Fruit fly (Drosophila melanogaster) whole organism, prepupa: Measurements from ENCODE around the gene sad.

Experiments used
- Blimp-1 ChIP-seq: fragments of 200-800 bp; sonication (Bioruptor generic); optimal IDR thresholded peaks from 3 replicates; lab custom pipeline; 2017; ENCODE audit warnings: missing biosample characterization, missing genetic modification characterization, mild to moderate bottlenecking, moderate library complexity, missing genetic modification reagents
- CG10631 ChIP-seq: fragments of 200-800 bp; sonication (Bioruptor generic); optimal IDR thresholded peaks from 2 replicates; lab custom pipeline; 2016; ENCODE audit warnings: missing biosample characterization, missing genetic modification characterization
- CG10669 ChIP-seq: fragments of 200-800 bp; sonication (Bioruptor generic); optimal IDR thresholded peaks from 3 replicates; lab custom pipeline; 2018; ENCODE audit warnings: missing biosample characterization, mild to moderate bottlenecking, missing genetic modification characterization, moderate library complexity
- CG11294 ChIP-seq: fragments of 200-800 bp; sonication (Bioruptor generic); IDR thresholded peaks from 2 replicates; pipeline ENCODE4 v1.3.6; 2022; ENCODE audit warnings: missing biosample characterization, missing genetic modification characterization
- CG11762 ChIP-seq: fragments of 200-800 bp; sonication (Bioruptor generic); optimal IDR thresholded peaks from 3 replicates; lab custom pipeline; 2016; ENCODE audit warnings: missing biosample characterization, missing genetic modification characterization; ENCODE audit not compliant: insufficient read depth
- CG11902 ChIP-seq: fragments of 200-800 bp; sonication (Bioruptor generic); optimal IDR thresholded peaks from 3 replicates; lab custom pipeline; 2016; ENCODE audit warnings: missing biosample characterization, missing genetic modification characterization
- CG15336 ChIP-seq: fragments of 200-800 bp; sonication (Bioruptor generic); IDR thresholded peaks from 2 replicates; pipeline ENCODE4 v1.3.6; 2022; ENCODE audit warnings: missing biosample characterization, missing genetic modification characterization
- CG1621 ChIP-seq: fragments of 200-800 bp; sonication (Bioruptor generic); optimal IDR thresholded peaks from 3 replicates; lab custom pipeline; 2018; ENCODE audit warnings: missing biosample characterization, mild to moderate bottlenecking, missing genetic modification characterization
- CG16779 ChIP-seq: fragments of 200-800 bp; sonication (Bioruptor generic); optimal IDR thresholded peaks from 3 replicates; lab custom pipeline; 2017; ENCODE audit warnings: missing biosample characterization, mild to moderate bottlenecking, missing genetic modification characterization
- CG3032 ChIP-seq: fragments of 200-800 bp; optimal IDR thresholded peaks from 2 replicates; lab custom pipeline; 2019; ENCODE audit warnings: missing biosample characterization, mild to moderate bottlenecking, missing genetic modification characterization, moderate library complexity
- CG34406 ChIP-seq: fragments of 200-800 bp; sonication (Bioruptor generic); optimal IDR thresholded peaks from 3 replicates; lab custom pipeline; 2016; ENCODE audit warnings: missing biosample characterization, missing genetic modification characterization
- CG4318 ChIP-seq: fragments of 200-800 bp; sonication (Bioruptor generic); optimal IDR thresholded peaks from 3 replicates; lab custom pipeline; 2017; ENCODE audit warnings: missing biosample characterization, mild to moderate bottlenecking, missing genetic modification characterization
- CG6163 ChIP-seq: fragments of 200-800 bp; sonication (Bioruptor generic); IDR thresholded peaks from 3 replicates; pipeline ENCODE4 v1.3.6; 2022; ENCODE audit warnings: missing biosample characterization, missing genetic modification characterization
- CG6276 ChIP-seq: fragments of 200-800 bp; sonication (Bioruptor generic); optimal IDR thresholded peaks from 2 replicates; lab custom pipeline; 2017; ENCODE audit warnings: missing biosample characterization, mild to moderate bottlenecking, missing genetic modification characterization
- CG6792 ChIP-seq: fragments of 200-800 bp; sonication (Bioruptor generic); optimal IDR thresholded peaks from 3 replicates; lab custom pipeline; 2016; ENCODE audit warnings: missing biosample characterization, missing genetic modification characterization
- CG6808 ChIP-seq: fragments of 200-800 bp; sonication (Bioruptor generic); optimal IDR thresholded peaks from 3 replicates; lab custom pipeline; 2017; ENCODE audit warnings: missing biosample characterization, missing genetic modification characterization, mild to moderate bottlenecking, moderate library complexity, missing genetic modification reagents
- CG6854 ChIP-seq: fragments of 200-800 bp; sonication (Bioruptor generic); optimal IDR thresholded peaks from 2 replicates; lab custom pipeline; 2017; ENCODE audit warnings: missing biosample characterization, mild to moderate bottlenecking, missing genetic modification characterization
- CG8319 ChIP-seq: fragments of 200-800 bp; sonication (Bioruptor generic); optimal IDR thresholded peaks from 3 replicates; lab custom pipeline; 2016; ENCODE audit warnings: missing biosample characterization, missing genetic modification characterization
- CG8632 ChIP-seq: fragments of 200-800 bp; sonication (Bioruptor generic); optimal IDR thresholded peaks from 3 replicates; lab custom pipeline; 2016; ENCODE audit warnings: missing biosample characterization, missing genetic modification characterization
- CG9139 ChIP-seq: fragments of 200-800 bp; sonication (Bioruptor generic); optimal IDR thresholded peaks from 3 replicates; lab custom pipeline; 2017; ENCODE audit warnings: missing biosample characterization, mild to moderate bottlenecking, missing genetic modification characterization
- Eip75B ChIP-seq: fragments of 200-800 bp; sonication (Bioruptor generic); optimal IDR thresholded peaks from 3 replicates; lab custom pipeline; 2016; ENCODE audit warnings: missing biosample characterization, missing genetic modification characterization
- Eip78C ChIP-seq: fragments of 200-800 bp; sonication (Bioruptor generic); peaks from one replicate; lab custom pipeline; 2016; ENCODE audit warnings: missing biosample characterization, missing genetic modification characterization
- Eip93F ChIP-seq: fragments of 200-800 bp; sonication (Bioruptor generic); optimal IDR thresholded peaks from 2 replicates; lab custom pipeline; 2016; ENCODE audit warnings: missing biosample characterization, mild to moderate bottlenecking, missing genetic modification characterization
- Ets21C ChIP-seq: fragments of 200-800 bp; sonication (Bioruptor generic); optimal IDR thresholded peaks from 3 replicates; lab custom pipeline; 2016; ENCODE audit warnings: missing biosample characterization, missing genetic modification characterization
- Ets96B ChIP-seq: fragments of 200-800 bp; optimal IDR thresholded peaks from 2 replicates; lab custom pipeline; 2019; ENCODE audit warnings: missing biosample characterization, mild to moderate bottlenecking, missing genetic modification characterization, moderate library complexity
- Gug ChIP-seq: fragments of 200-800 bp; sonication (Bioruptor generic); IDR thresholded peaks from 2 replicates; pipeline ENCODE4 v1.3.6; 2022; ENCODE audit warnings: missing biosample characterization, missing genetic modification characterization
- Hr38 ChIP-seq: sonication (Bioruptor generic); optimal IDR thresholded peaks from 2 replicates; lab custom pipeline; 2016; ENCODE audit warnings: missing biosample characterization, missing genetic modification characterization
- Hr39 ChIP-seq: fragments of 200-800 bp; sonication (Bioruptor generic); optimal IDR thresholded peaks from 2 replicates; lab custom pipeline; 2016; ENCODE audit warnings: missing biosample characterization, missing genetic modification characterization
- Hr4 ChIP-seq: fragments of 200-800 bp; sonication (Bioruptor generic); optimal IDR thresholded peaks from 3 replicates; lab custom pipeline; 2016; ENCODE audit warnings: missing biosample characterization, missing genetic modification characterization
- Met ChIP-seq: fragments of 200-800 bp; sonication (Bioruptor generic); optimal IDR thresholded peaks from 3 replicates; lab custom pipeline; 2016; ENCODE audit warnings: missing biosample characterization, missing genetic modification characterization
- Smox ChIP-seq: fragments of 200-800 bp; sonication (Bioruptor generic); optimal IDR thresholded peaks from 3 replicates; lab custom pipeline; 2016; ENCODE audit warnings: missing biosample characterization, missing genetic modification characterization
- Sox102F ChIP-seq: fragments of 200-800 bp; sonication (Bioruptor generic); optimal IDR thresholded peaks from 2 replicates; lab custom pipeline; 2016; ENCODE audit warnings: missing biosample characterization, mild to moderate bottlenecking, missing genetic modification characterization
- Sox14 ChIP-seq: fragments of 200-800 bp; sonication (Bioruptor generic); optimal IDR thresholded peaks from 3 replicates; lab custom pipeline; 2016; ENCODE audit warnings: missing biosample characterization, missing genetic modification characterization
- Sox15 ChIP-seq: fragments of 200-800 bp; sonication (Bioruptor generic); optimal IDR thresholded peaks from 3 replicates; lab custom pipeline; 2016; ENCODE audit warnings: missing biosample characterization, missing genetic modification characterization
- achi ChIP-seq: fragments of 200-800 bp; sonication (Bioruptor generic); optimal IDR thresholded peaks from 3 replicates; lab custom pipeline; 2016; ENCODE audit warnings: missing biosample characterization, missing genetic modification characterization
- acj6 ChIP-seq: fragments of 200-800 bp; sonication (Bioruptor generic); optimal IDR thresholded peaks from 3 replicates; lab custom pipeline; 2016; ENCODE audit warnings: missing biosample characterization, missing genetic modification characterization
- cyc ChIP-seq: fragments of 200-800 bp; sonication (Bioruptor generic); optimal IDR thresholded peaks from 3 replicates; lab custom pipeline; 2016; ENCODE audit warnings: missing biosample characterization, missing genetic modification characterization
- dac ChIP-seq: fragments of 200-800 bp; sonication (Bioruptor generic); optimal IDR thresholded peaks from 2 replicates; lab custom pipeline; 2017; ENCODE audit warnings: missing biosample characterization, mild to moderate bottlenecking, missing genetic modification characterization
- dsx ChIP-seq: fragments of 200-800 bp; optimal IDR thresholded peaks from 3 replicates; lab custom pipeline; 2019; ENCODE audit warnings: missing biosample characterization, mild to moderate bottlenecking, missing genetic modification characterization, moderate library complexity; ENCODE audit not compliant: poor library complexity, severe bottlenecking
- eg ChIP-seq: fragments of 200-800 bp; sonication (Bioruptor generic); IDR thresholded peaks from 3 replicates; pipeline ENCODE4 v1.3.6; 2022; ENCODE audit warnings: missing biosample characterization, missing genetic modification characterization
- esn ChIP-seq: fragments of 200-800 bp; sonication (Bioruptor generic); optimal IDR thresholded peaks from 2 replicates; lab custom pipeline; 2016; ENCODE audit warnings: missing biosample characterization, mild to moderate bottlenecking, missing genetic modification characterization, moderate library complexity
- fd85E ChIP-seq: fragments of 200-800 bp; sonication (Bioruptor generic); optimal IDR thresholded peaks from 3 replicates; lab custom pipeline; 2016; ENCODE audit warnings: missing biosample characterization, missing genetic modification characterization
- fkh ChIP-seq: fragments of 200-800 bp; sonication (Bioruptor generic); optimal IDR thresholded peaks from 3 replicates; lab custom pipeline; 2017; ENCODE audit warnings: missing biosample characterization, mild to moderate bottlenecking, missing genetic modification characterization, moderate library complexity
- net ChIP-seq: fragments of 200-800 bp; sonication (Bioruptor generic); optimal IDR thresholded peaks from 3 replicates; lab custom pipeline; 2016; ENCODE audit warnings: missing biosample characterization, missing genetic modification characterization
- salr ChIP-seq, 2 experiments: fragments of 200-800 bp; sonication (Bioruptor generic); optimal IDR thresholded peaks; 3 replicates each; lab custom pipeline; 2016 to 2018; ENCODE audit warnings: missing biosample characterization in 2 of 2, missing genetic modification characterization in 2 of 2, mild to moderate bottlenecking in 1 of 2
- spab ChIP-seq: fragments of 200-800 bp; sonication (Bioruptor generic); optimal IDR thresholded peaks from 2 replicates; lab custom pipeline; 2017; ENCODE audit warnings: missing biosample characterization, mild to moderate bottlenecking, missing genetic modification characterization, missing genetic modification reagents
- ss ChIP-seq, 2 experiments: fragments of 200-800 bp; sonication (Bioruptor generic); optimal IDR thresholded peaks; 2 replicates in 1 of 2; 3 replicates in 1 of 2; lab custom pipeline; 2017 to 2018; ENCODE audit warnings: mild to moderate bottlenecking in 2 of 2, missing biosample characterization in 2 of 2, missing genetic modification characterization in 2 of 2, moderate library complexity in 1 of 2
- svp ChIP-seq: fragments of 200-800 bp; sonication (Bioruptor generic); peaks from one replicate; lab custom pipeline; 2016; ENCODE audit warnings: missing biosample characterization, missing genetic modification characterization
- topi ChIP-seq: fragments of 200-800 bp; sonication (Bioruptor generic); optimal IDR thresholded peaks from 3 replicates; lab custom pipeline; 2016; ENCODE audit warnings: missing biosample characterization, missing genetic modification characterization
- vri ChIP-seq: fragments of 200-800 bp; sonication (Bioruptor generic); optimal IDR thresholded peaks from 3 replicates; lab custom pipeline; 2016; ENCODE audit warnings: missing biosample characterization, mild to moderate bottlenecking, missing genetic modification characterization

Gene sad

dm6 chr3R:11856295-11856694 lies 20.7 kb upstream of the sad start:
- TF ChIP-seq CG6163 (0 out of 3 replicates have a peak, but pooled peaks have one; percentile 13), eg (GFP tag; lab: Robert Waterston, UW) (no peak), CG10669 (GFP tag; lab: Kevin White, UChicago) (no peak), Blimp-1 (GFP tag; lab: Kevin White, UChicago) (peak; percentile 58), Eip78C (GFP tag; lab: Kevin White, UChicago) (peak; percentile 41)

- TF ChIP-seq CG10669 (GFP tag; lab: Kevin White, UChicago) (no peak), Ets21C (GFP tag; lab: Kevin White, UChicago) (no peak), Gug (GFP tag; lab: Robert Waterston, UW) (no peak), Blimp-1 (GFP tag; lab: Kevin White, UChicago) (no peak), CG3032 (tag; lab: Kevin White, UChicago) (no peak), Sox14 (GFP tag; lab: Kevin White, UChicago) (no peak), net (GFP tag; lab: Kevin White, UChicago) (peak; percentile 9), Hr38 (no peak), Smox (GFP tag; lab: Kevin White, UChicago) (no peak), CG6163 (peak; percentile 82), Met (GFP tag; lab: Kevin White, UChicago) (no peak), Eip93F (GFP tag; lab: Kevin White, UChicago) (no peak), CG11294 (no peak), eg (GFP tag; lab: Robert Waterston, UW) (peak; percentile 39; the same call in 1 of the 3 replicates), CG6808 (GFP tag; lab: Kevin White, UChicago) (peak; percentile 60), esn (no peak), CG6792 (no peak), acj6 (GFP tag; lab: Kevin White, UChicago) (no peak), CG1621 (peak; percentile 67), CG4318 (GFP tag; lab: Kevin White, UChicago) (no peak), CG15336 (no peak), CG11762 (GFP tag; lab: Kevin White, UChicago) (no peak), Eip75B (GFP tag; lab: Kevin White, UChicago) (no peak), CG16779 (no peak), dsx (GFP tag; lab: Kevin White, UChicago) (peak; percentile 90), CG8632 (GFP tag; lab: Kevin White, UChicago) (no peak), fd85E (no peak), Sox15 (no peak), Hr4 (GFP tag; lab: Kevin White, UChicago) (no peak), vri (GFP tag; lab: Kevin White, UChicago) (no peak), Hr39 (GFP tag; lab: Kevin White, UChicago) (no peak), salr (GFP tag; optimal IDR thresholded peaks at IDR 0.05; lab: Kevin White, UChicago) (no peak), CG11902 (GFP tag; lab: Kevin White, UChicago) (no peak), CG6276 (GFP tag; lab: Kevin White, UChicago) (no peak), CG6854 (GFP tag; lab: Kevin White, UChicago) (peak; percentile 40), Eip78C (GFP tag; lab: Kevin White, UChicago) (no peak), CG10631 (GFP tag; lab: Kevin White, UChicago) (no peak), Sox102F (GFP tag; lab: Kevin White, UChicago) (peak; percentile 27), dac (no peak), spab (GFP tag; lab: Kevin White, UChicago) (peak; percentile 45), fkh (GFP tag; lab: Kevin White, UChicago) (no peak), CG8319 (GFP tag; lab: Kevin White, UChicago) (no peak), ss (GFP tag; optimal IDR thresholded peaks at IDR 0.05; lab: Kevin White, UChicago) (peak; percentile 79 to 80), cyc (GFP tag; lab: Kevin White, UChicago) (no peak), Ets96B (peak; percentile 37), achi (no peak), svp (GFP tag; lab: Kevin White, UChicago) (no peak), CG34406 (GFP tag; lab: Kevin White, UChicago) (no peak), topi (GFP tag; lab: Kevin White, UChicago) (no peak), CG9139 (peak; percentile 73)
These were observed 17.9 kb upstream of the sad start for dm6 chr3R:11859103-11859502.
